Worm (Caenorhabditis elegans) whole organism, L1 larva: ENCODE results near the gene T06D8.9.

ENCODE experiments used
- blmp-1 ChIP-seq: fragments of 150-350 bp; optimal IDR thresholded peaks from 2 replicates; lab custom pipeline; 2014; ENCODE audit warnings: missing biosample characterization, missing genetic modification characterization
- fkh-10 ChIP-seq: sonication (generic microtip); optimal IDR thresholded peaks from 2 replicates; lab custom pipeline; 2017; ENCODE audit warnings: missing biosample characterization, missing genetic modification reagents, missing genetic modification characterization
- pqm-1 ChIP-seq: sonication (generic microtip); optimal IDR thresholded peaks from 3 replicates; lab custom pipeline; 2017; ENCODE audit warnings: missing biosample characterization, missing genetic modification characterization
- snpc-4 ChIP-seq: fragments of 150-350 bp; optimal IDR thresholded peaks from 2 replicates; lab custom pipeline; 2014; ENCODE audit warnings: missing biosample characterization, missing genetic modification characterization

DNA sequence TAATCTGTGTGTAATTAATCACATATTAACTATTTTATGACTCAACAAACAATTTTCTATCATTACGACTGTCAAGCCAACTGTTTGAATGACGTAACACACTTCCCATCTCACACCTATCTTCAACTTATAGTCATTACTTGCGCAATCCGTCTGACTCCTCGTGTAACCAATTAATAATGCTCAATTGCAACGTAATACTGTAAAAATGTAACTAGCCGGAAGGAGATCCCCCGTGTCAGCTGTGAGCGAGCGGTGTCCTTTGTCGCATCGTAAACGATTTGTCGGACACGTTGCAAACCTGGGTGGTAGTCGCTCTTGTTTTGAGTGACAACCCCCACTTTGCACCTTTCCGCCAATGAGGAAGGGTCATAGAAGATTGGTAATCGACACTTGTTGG is 48.8 kb downstream of the T06D8.9 start:
- TF ChIP-seq blmp-1 (tag; lab: Kevin White, UChicago) (no peak), pqm-1 (tag; lab: Kevin White, UChicago) (no peak), fkh-10 (GFP tag; lab: Kevin White, UChicago) (no peak), snpc-4 (tag; lab: Kevin White, UChicago) (no peak)
